Worm (Caenorhabditis elegans) whole organism, young adult: ENCODE measurements around the gene C56G2.5.

ENCODE experiments used
- B0336.3 ChIP-seq: fragments of 200-800 bp; sonication (Bioruptor generic); IDR thresholded peaks from 2 replicates; pipeline ENCODE4 v1.3.6; 2022; ENCODE audit warnings: missing genetic modification characterization, missing compliant biosample characterization
- F10E7.11 ChIP-seq: sonication (generic microtip); optimal IDR thresholded peaks from 2 replicates; lab custom pipeline; 2017; ENCODE audit warnings: mild to moderate bottlenecking, missing genetic modification characterization, moderate library complexity, missing compliant biosample characterization
- Y53G8AR.9 ChIP-seq: fragments of 200-800 bp; sonication (Bioruptor generic); conservative IDR thresholded peaks from 2 replicates; pipeline ENCODE4 v1.3.6; 2022; ENCODE audit warnings: missing genetic modification reagents, missing genetic modification characterization, missing compliant biosample characterization
- Y67H2A.10 ChIP-seq: fragments of 200-800 bp; sonication (Bioruptor generic); conservative IDR thresholded peaks from 2 replicates; pipeline ENCODE4 v1.3.6; 2022; ENCODE audit warnings: missing genetic modification reagents, missing genetic modification characterization, missing compliant biosample characterization
- ZK185.1 ChIP-seq: sonication (generic microtip); optimal IDR thresholded peaks from 2 replicates; lab custom pipeline; 2016; ENCODE audit warnings: mild to moderate bottlenecking, missing genetic modification characterization, missing compliant biosample characterization; ENCODE audit not compliant: poor library complexity, severe bottlenecking
- aptf-2 ChIP-seq: fragments of 200-800 bp; sonication (Bioruptor generic); conservative IDR thresholded peaks from 2 replicates; pipeline ENCODE4 v1.3.6; 2022; ENCODE audit warnings: missing genetic modification reagents, missing genetic modification characterization, missing compliant biosample characterization
- atf-7 ChIP-seq: sonication (generic microtip); optimal IDR thresholded peaks from 2 replicates; lab custom pipeline; 2017; ENCODE audit warnings: mild to moderate bottlenecking, missing genetic modification characterization, missing compliant biosample characterization
- cebp-1 ChIP-seq, 2 experiments: fragments of 200-800 bp in 1 of 2; sonication (Bioruptor generic) in 1 of 2; sonication (generic microtip) in 1 of 2; IDR thresholded peaks in 1 of 2; optimal IDR thresholded peaks in 1 of 2; 2 replicates each; pipeline versions ENCODE4 v1.3.6 to Lab custom; 2017 to 2022; ENCODE audit warnings: missing compliant biosample characterization in 2 of 2, missing genetic modification characterization in 2 of 2, mild to moderate bottlenecking in 1 of 2, missing genetic modification reagents in 1 of 2, moderate library complexity in 1 of 2
- ceh-100 ChIP-seq: fragments of 200-800 bp; sonication (Bioruptor generic); IDR thresholded peaks from 2 replicates; pipeline ENCODE4 v1.3.6; 2022; ENCODE audit warnings: missing genetic modification reagents, missing genetic modification characterization, missing compliant biosample characterization
- ceh-91 ChIP-seq: fragments of 200-800 bp; sonication (Bioruptor generic); IDR thresholded peaks from 2 replicates; pipeline ENCODE4 v1.3.6; 2022; ENCODE audit warnings: missing genetic modification reagents, missing genetic modification characterization, missing compliant biosample characterization
- chd-7 ChIP-seq: sonication (generic microtip); optimal IDR thresholded peaks from 2 replicates; lab custom pipeline; 2016; ENCODE audit warnings: mild to moderate bottlenecking, missing genetic modification characterization, moderate library complexity, missing compliant biosample characterization
- dox-1 ChIP-seq: fragments of 200-800 bp; sonication (Bioruptor generic); IDR thresholded peaks from 2 replicates; pipeline ENCODE4 v1.3.6; 2022; ENCODE audit warnings: missing genetic modification reagents, missing genetic modification characterization, missing compliant biosample characterization
- dpl-1 ChIP-seq: fragments of 150-350 bp; optimal IDR thresholded peaks from 2 replicates; lab custom pipeline; 2014; ENCODE audit warnings: missing biosample characterization, missing genetic modification reagents, missing genetic modification characterization
- ets-4 ChIP-seq: fragments of 200-800 bp; sonication (Bioruptor generic); optimal IDR thresholded peaks from 2 replicates; lab custom pipeline; 2018; ENCODE audit warnings: mild to moderate bottlenecking, missing genetic modification characterization, missing compliant biosample characterization
- hmg-1.2 ChIP-seq: fragments of 200-800 bp; sonication (Bioruptor generic); IDR thresholded peaks from 2 replicates; pipeline ENCODE4 v1.3.6; 2022; ENCODE audit warnings: missing genetic modification reagents, missing genetic modification characterization, missing compliant biosample characterization
- hsf-1 ChIP-seq: fragments of 200-800 bp; sonication (Bioruptor generic); IDR thresholded peaks from 2 replicates; pipeline ENCODE4 v1.3.6; 2022; ENCODE audit warnings: missing genetic modification reagents, missing genetic modification characterization, missing compliant biosample characterization
- let-607 ChIP-seq, 2 experiments: fragments of 200-800 bp in 1 of 2; sonication (Bioruptor generic) in 1 of 2; sonication (generic microtip) in 1 of 2; optimal IDR thresholded peaks; 2 replicates each; lab custom pipeline; 2016 to 2018; ENCODE audit warnings: mild to moderate bottlenecking in 2 of 2, missing compliant biosample characterization in 2 of 2, missing genetic modification characterization in 2 of 2, moderate library complexity in 2 of 2, missing genotype in 1 of 2
- lin-26 ChIP-seq: fragments of 200-800 bp; sonication (Bioruptor generic); IDR thresholded peaks from 2 replicates; pipeline ENCODE4 v1.3.6; 2022; ENCODE audit warnings: missing genetic modification reagents, missing genetic modification characterization, missing compliant biosample characterization
- lin-35 ChIP-seq, 3 experiments: fragments of 150-350 bp in 2 of 3; sonication (generic microtip) in 1 of 3; optimal IDR thresholded peaks; 2 replicates each; lab custom pipeline; 2014 to 2018; ENCODE audit warnings: missing biosample characterization in 3 of 3, missing genetic modification characterization in 3 of 3, missing genetic modification reagents in 3 of 3
- lin-40 ChIP-seq: sonication (generic microtip); optimal IDR thresholded peaks from 2 replicates; lab custom pipeline; 2016; ENCODE audit warnings: missing genetic modification characterization, mild to moderate bottlenecking, missing compliant biosample characterization, missing genotype, missing genetic modification reagents
- lir-1 ChIP-seq: fragments of 200-800 bp; sonication (Bioruptor generic); conservative IDR thresholded peaks from 2 replicates; pipeline ENCODE4 v1.3.6; 2022; ENCODE audit warnings: missing genetic modification reagents, missing genetic modification characterization, missing compliant biosample characterization
- lsy-27 ChIP-seq: sonication (generic microtip); optimal IDR thresholded peaks from 2 replicates; lab custom pipeline; 2017; ENCODE audit warnings: missing genetic modification characterization, mild to moderate bottlenecking, missing compliant biosample characterization, antibody characterized with exemption, missing genotype, borderline replicate concordance; ENCODE audit not compliant: insufficient read depth
- madf-10 ChIP-seq: sonication (generic microtip); optimal IDR thresholded peaks from 2 replicates; lab custom pipeline; 2016; ENCODE audit warnings: mild to moderate bottlenecking, missing genetic modification characterization, missing compliant biosample characterization
- madf-8 ChIP-seq: fragments of 200-800 bp; sonication (Bioruptor generic); conservative IDR thresholded peaks from 2 replicates; pipeline ENCODE4 v1.3.6; 2022; ENCODE audit warnings: missing genetic modification reagents, missing genetic modification characterization, missing compliant biosample characterization
- nfyb-1 ChIP-seq: fragments of 200-800 bp; sonication (Bioruptor generic); IDR thresholded peaks from 2 replicates; pipeline ENCODE4 v1.3.6; 2022; ENCODE audit warnings: missing genetic modification reagents, missing genetic modification characterization, missing compliant biosample characterization
- nhr-120 ChIP-seq: fragments of 200-800 bp; sonication (Bioruptor generic); IDR thresholded peaks from 2 replicates; pipeline ENCODE4 v1.3.6; 2022; ENCODE audit warnings: missing genetic modification characterization, missing compliant biosample characterization
- nhr-80 ChIP-seq: sonication (generic microtip); optimal IDR thresholded peaks from 2 replicates; lab custom pipeline; 2016; ENCODE audit warnings: missing genetic modification characterization, missing compliant biosample characterization
- pbrm-1 ChIP-seq: fragments of 200-800 bp; sonication (Bioruptor generic); IDR thresholded peaks from 2 replicates; pipeline ENCODE4 v1.3.6; 2022; ENCODE audit warnings: missing genetic modification reagents, missing genetic modification characterization, missing compliant biosample characterization
- repo-1 ChIP-seq: sonication (generic microtip); optimal IDR thresholded peaks from 2 replicates; lab custom pipeline; 2017; ENCODE audit warnings: mild to moderate bottlenecking, missing genetic modification characterization, missing compliant biosample characterization
- snpc-1.1 ChIP-seq: sonication (generic microtip); optimal IDR thresholded peaks from 2 replicates; lab custom pipeline; 2017; ENCODE audit warnings: missing genetic modification characterization, mild to moderate bottlenecking, missing compliant biosample characterization, antibody characterized with exemption, moderate library complexity, missing genotype, missing genetic modification reagents; ENCODE audit not compliant: insufficient read depth
- snpc-4 ChIP-seq, 5 experiments: fragments of 150-350 bp in 1 of 5; sonication (generic microtip) in 4 of 5; optimal IDR thresholded peaks; 2 replicates each; lab custom pipeline; 2014 to 2018; ENCODE audit warnings: missing genetic modification characterization in 5 of 5, missing biosample characterization in 3 of 5, antibody characterized with exemption in 2 of 5, mild to moderate bottlenecking in 2 of 5, missing compliant biosample characterization in 2 of 5, missing genotype in 2 of 5, moderate library complexity in 2 of 5, missing genetic modification reagents in 1 of 5
- somi-1 ChIP-seq: fragments of 200-800 bp; sonication (Bioruptor generic); optimal IDR thresholded peaks from 2 replicates; lab custom pipeline; 2018; ENCODE audit warnings: mild to moderate bottlenecking, missing genetic modification characterization, missing compliant biosample characterization
- tbp1 ChIP-seq: fragments of 200-800 bp; sonication (Bioruptor generic); optimal IDR thresholded peaks from 2 replicates; lab custom pipeline; 2018; ENCODE audit warnings: mild to moderate bottlenecking, missing genetic modification characterization, missing compliant biosample characterization
- tlf-1 ChIP-seq: fragments of 200-800 bp; sonication (Bioruptor generic); optimal IDR thresholded peaks from 2 replicates; lab custom pipeline; 2018; ENCODE audit warnings: mild to moderate bottlenecking, missing genetic modification characterization, missing compliant biosample characterization
- unc-62 ChIP-seq: fragments of 150-350 bp; optimal IDR thresholded peaks from 2 replicates; lab custom pipeline; 2014; ENCODE audit warnings: missing biosample characterization, missing genetic modification reagents, missing genetic modification characterization
- ztf-22 ChIP-seq: fragments of 200-800 bp; sonication (Bioruptor generic); optimal IDR thresholded peaks from 2 replicates; lab custom pipeline; 2018; ENCODE audit warnings: mild to moderate bottlenecking, missing genetic modification characterization, moderate library complexity, missing compliant biosample characterization
- ztf-26 ChIP-seq: sonication (generic microtip); optimal IDR thresholded peaks from 2 replicates; lab custom pipeline; 2017; ENCODE audit warnings: missing genetic modification characterization, missing compliant biosample characterization
- ztf-6 ChIP-seq: fragments of 200-800 bp; sonication (Bioruptor generic); IDR thresholded peaks from 2 replicates; pipeline ENCODE4 v1.3.6; 2022; ENCODE audit warnings: missing genetic modification reagents, missing genetic modification characterization, missing compliant biosample characterization

C56G2.5 gene

DNA sequence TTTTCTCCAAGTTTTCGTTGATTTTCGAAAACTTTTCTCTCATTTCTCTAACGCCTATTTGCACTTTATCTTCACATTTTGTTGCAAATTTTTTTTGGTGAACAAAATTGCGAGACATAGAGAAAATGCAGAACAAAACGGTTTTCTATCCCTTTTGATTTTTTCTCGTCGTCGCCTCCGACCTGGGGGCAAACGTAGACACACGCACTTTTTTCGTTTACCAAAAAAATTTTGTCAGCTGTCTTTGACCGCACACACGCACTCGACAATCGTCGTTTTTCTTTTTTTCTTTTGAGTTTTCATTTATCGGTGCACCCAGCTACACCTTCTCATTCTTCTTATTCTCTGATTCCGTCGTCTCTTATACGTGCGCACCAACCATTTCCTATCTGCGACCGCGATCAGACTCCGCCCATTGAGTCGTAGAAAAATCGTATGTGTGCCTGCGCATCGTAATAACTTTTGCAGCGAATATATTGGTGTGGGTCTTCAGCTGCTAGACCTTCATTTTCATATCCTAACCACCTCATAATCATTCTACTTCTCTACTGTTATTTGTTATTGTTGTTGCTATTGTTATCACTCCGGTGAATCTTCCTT is 38.4 kb upstream of the C56G2.5 start:
- TF ChIP-seq nfyb-1 (GFP tag; lab: Robert Waterston, UW) (no peak), nhr-80 (peak; percentile 58), Y67H2A.10 (GFP tag; lab: Robert Waterston, UW) (no peak), unc-62 (GFP tag; lab: Kevin White, UChicago) (no peak), repo-1 (peak; percentile 24), somi-1 (GFP tag; lab: Kevin White, UChicago) (peak; percentile 65), ztf-22 (no peak), atf-7 (no peak), lin-40 (tag; lab: Kevin White, UChicago) (peak; percentile 53), lin-26 (GFP tag; lab: Robert Waterston, UW) (0 out of 2 replicates have a peak, but pooled peaks have one; percentile 28), snpc-1.1 (tag; lab: Kevin White, UChicago) (no peak), ztf-26 (peak; percentile 61)
- TF ChIP-seq, all 124 proteins: peak for 6

ce11 chrIII:6361560-6361959 is 37.5 kb upstream of the C56G2.5 start:
- peak; percentile 98 for TF ChIP-seq nhr-80
- TF ChIP-seq let-607 (tag; optimal IDR thresholded peaks at IDR 0.05; lab: Kevin White, UChicago): peak in 1 of 2 experiments; percentile 1
- no peak; the same call in 1 of the 2 replicates for TF ChIP-seq dox-1 (GFP tag; lab: Robert Waterston, UW)
- TF ChIP-seq tlf-1 (GFP tag; lab: Kevin White, UChicago): peak; percentile 11
- TF ChIP-seq aptf-2 (GFP tag; lab: Robert Waterston, UW): no peak
- TF ChIP-seq nfyb-1 (GFP tag; lab: Robert Waterston, UW): 0 out of 2 replicates have a peak, but pooled peaks have one; percentile 10
- no peak for TF ChIP-seq hsf-1
- TF ChIP-seq lsy-27: no peak
- no peak for TF ChIP-seq Y53G8AR.9 (GFP tag; lab: Robert Waterston, UW)
- no peak for TF ChIP-seq chd-7 (tag; lab: Kevin White, UChicago)
- TF ChIP-seq nhr-120 (GFP tag; lab: Robert Waterston, UW): no peak
- TF ChIP-seq snpc-4 (GFP tag; optimal IDR thresholded peaks at IDR 0.05; lab: Kevin White, UChicago): no peak
- no peak for TF ChIP-seq snpc-4 (tag; optimal IDR thresholded peaks at IDR 0.05; lab: Kevin White, UChicago)
- no peak for TF ChIP-seq ztf-6 (GFP tag; lab: Robert Waterston, UW)
- TF ChIP-seq dpl-1 (GFP tag; lab: Kevin White, UChicago): no peak
- TF ChIP-seq atf-7: peak; percentile 47
- TF ChIP-seq ets-4 (GFP tag; lab: Kevin White, UChicago): peak; percentile 41
- peak; percentile 37 for TF ChIP-seq ztf-22
- no peak for TF ChIP-seq pbrm-1
- no peak for TF ChIP-seq B0336.3 (GFP tag; lab: Robert Waterston, UW)
- TF ChIP-seq tbp1 (GFP tag; lab: Kevin White, UChicago): peak; percentile 10
- no peak for TF ChIP-seq repo-1
- no peak for TF ChIP-seq lin-35 (GFP tag; optimal IDR thresholded peaks at IDR 0.05; lab: Kevin White, UChicago)
- TF ChIP-seq lir-1 (GFP tag; lab: Robert Waterston, UW): no peak
- peak; percentile 25; the same call in 1 of the 2 replicates for TF ChIP-seq hmg-1.2
- no peak for TF ChIP-seq ceh-91 (GFP tag; lab: Robert Waterston, UW)
- no peak for TF ChIP-seq ZK185.1 (tag; lab: Kevin White, UChicago)
- TF ChIP-seq F10E7.11: no peak
- no peak for TF ChIP-seq cebp-1 (GFP tag; IDR thresholded peaks at IDR 0.05; lab: Robert Waterston, UW)
- peak; percentile 33 for TF ChIP-seq cebp-1 (tag; optimal IDR thresholded peaks at IDR 0.05; lab: Kevin White, UChicago)
- no peak for TF ChIP-seq madf-8
- no peak for TF ChIP-seq ceh-100 (GFP tag; lab: Robert Waterston, UW)
- peak; percentile 26 for TF ChIP-seq madf-10 (tag; lab: Kevin White, UChicago)
